Fruit fly (Drosophila melanogaster) whole organism, embryonic: ENCODE data around the gene CG7191.

Source experiments
- CG10543 ChIP-seq: fragments of 200-800 bp; sonication (Bioruptor generic); optimal IDR thresholded peaks from 3 replicates; lab custom pipeline; 2017; ENCODE audit warnings: missing biosample characterization, mild to moderate bottlenecking, missing genetic modification characterization, moderate library complexity
- CG10565 ChIP-seq: fragments of 200-800 bp; sonication (Bioruptor generic); optimal IDR thresholded peaks from 3 replicates; lab custom pipeline; 2016; ENCODE audit warnings: missing biosample characterization, mild to moderate bottlenecking, missing genetic modification characterization
- CG11456 ChIP-seq: fragments of 200-800 bp; sonication (Bioruptor generic); IDR thresholded peaks from 3 replicates; pipeline ENCODE4 v1.3.6; 2022; ENCODE audit warnings: missing biosample characterization, missing genetic modification characterization
- CG12236 ChIP-seq: fragments of 200-800 bp; sonication (Bioruptor generic); optimal IDR thresholded peaks from 2 replicates; lab custom pipeline; 2016; ENCODE audit warnings: missing biosample characterization, missing genetic modification characterization
- CG12769 ChIP-seq: fragments of 200-800 bp; sonication (Bioruptor generic); optimal IDR thresholded peaks from 2 replicates; lab custom pipeline; 2019; ENCODE audit warnings: missing biosample characterization, mild to moderate bottlenecking, missing genetic modification characterization, moderate library complexity
- CG17802 ChIP-seq: fragments of 200-800 bp; sonication (Bioruptor generic); optimal IDR thresholded peaks from 2 replicates; lab custom pipeline; 2018; ENCODE audit warnings: missing biosample characterization, mild to moderate bottlenecking, missing genetic modification characterization, moderate library complexity
- CG18262 ChIP-seq: fragments of 200-800 bp; optimal IDR thresholded peaks from 3 replicates; lab custom pipeline; 2019; ENCODE audit warnings: missing biosample characterization, mild to moderate bottlenecking, missing genetic modification characterization, moderate library complexity
- CG2120 ChIP-seq: fragments of 200-800 bp; sonication (Bioruptor generic); optimal IDR thresholded peaks from 3 replicates; lab custom pipeline; 2016; ENCODE audit warnings: missing biosample characterization, missing genetic modification characterization
- CG32767 ChIP-seq: fragments of 200-800 bp; sonication (Bioruptor generic); IDR thresholded peaks from 2 replicates; pipeline ENCODE4 v1.3.6; 2022; ENCODE audit warnings: missing biosample characterization, missing genetic modification characterization
- CG3407 ChIP-seq: fragments of 200-800 bp; sonication (Bioruptor generic); optimal IDR thresholded peaks from 2 replicates; lab custom pipeline; 2018; ENCODE audit warnings: missing biosample characterization, mild to moderate bottlenecking, missing genetic modification characterization
- CG34224 ChIP-seq: fragments of 200-800 bp; sonication (Bioruptor generic); IDR thresholded peaks from 3 replicates; pipeline ENCODE4 v1.3.6; 2022; ENCODE audit warnings: missing biosample characterization, missing genetic modification characterization; ENCODE audit not compliant: partially characterized antibody
- CG34422 ChIP-seq: fragments of 200-800 bp; sonication (Bioruptor generic); IDR thresholded peaks from 3 replicates; pipeline ENCODE4 v1.3.6; 2022; ENCODE audit warnings: missing biosample characterization, missing genetic modification characterization
- CG3726 ChIP-seq: fragments of 200-800 bp; sonication (Bioruptor generic); IDR thresholded peaks from 3 replicates; pipeline ENCODE4, ENCODE4 v1.3.6; 2022; ENCODE audit warnings: missing biosample characterization, missing genetic modification characterization
- CG3838 ChIP-seq: fragments of 200-800 bp; sonication (Bioruptor generic); optimal IDR thresholded peaks from 3 replicates; lab custom pipeline; 2016; ENCODE audit warnings: missing biosample characterization, missing genetic modification characterization
- CG3995 ChIP-seq: fragments of 200-800 bp; sonication (Bioruptor generic); optimal IDR thresholded peaks from 3 replicates; lab custom pipeline; 2016; ENCODE audit warnings: missing biosample characterization, missing genetic modification characterization
- CG4360 ChIP-seq: fragments of 200-800 bp; sonication (Bioruptor generic); IDR thresholded peaks from 2 replicates; pipeline ENCODE4 v1.3.6; 2022; ENCODE audit warnings: missing biosample characterization, missing genetic modification characterization
- CG4424 ChIP-seq: fragments of 200-800 bp; sonication (Bioruptor generic); optimal IDR thresholded peaks from 3 replicates; lab custom pipeline; 2016; ENCODE audit warnings: missing biosample characterization, missing genetic modification characterization
- CG4730 ChIP-seq: fragments of 200-800 bp; sonication (Bioruptor generic); IDR thresholded peaks from 2 replicates; pipeline ENCODE4 v1.3.6; 2022; ENCODE audit warnings: missing biosample characterization, missing genetic modification characterization
- CG4854 ChIP-seq: fragments of 200-800 bp; sonication (Bioruptor generic); optimal IDR thresholded peaks from 2 replicates; lab custom pipeline; 2016; ENCODE audit warnings: missing biosample characterization, missing genetic modification characterization, inconsistent platforms
- CG6689 ChIP-seq: fragments of 200-800 bp; sonication (Bioruptor generic); IDR thresholded peaks from 2 replicates; pipeline ENCODE4 v1.3.6; 2022; ENCODE audit warnings: missing biosample characterization, missing genetic modification characterization
- CG6854 ChIP-seq: fragments of 200-800 bp; sonication (Bioruptor generic); optimal IDR thresholded peaks from 3 replicates; lab custom pipeline; 2017; ENCODE audit warnings: missing biosample characterization, mild to moderate bottlenecking, missing genetic modification characterization
- CG7372 ChIP-seq: fragments of 200-800 bp; sonication (Bioruptor generic); IDR thresholded peaks from 2 replicates; pipeline ENCODE4 v1.3.6; 2022; ENCODE audit warnings: missing biosample characterization, missing genetic modification characterization
- CG8089 ChIP-seq: fragments of 200-800 bp; sonication (Bioruptor generic); optimal IDR thresholded peaks from 3 replicates; lab custom pipeline; 2016; ENCODE audit warnings: missing biosample characterization, missing genetic modification characterization
- CG8944 ChIP-seq: fragments of 200-800 bp; sonication (Bioruptor generic); optimal IDR thresholded peaks from 3 replicates; lab custom pipeline; 2016; ENCODE audit warnings: missing biosample characterization, missing genetic modification characterization
- CG9437 ChIP-seq: fragments of 200-800 bp; sonication (Bioruptor generic); optimal IDR thresholded peaks from 2 replicates; lab custom pipeline; 2018; ENCODE audit warnings: missing biosample characterization, mild to moderate bottlenecking, missing genetic modification characterization
- Dip3 ChIP-seq: fragments of 200-800 bp; sonication (Bioruptor generic); optimal IDR thresholded peaks from 3 replicates; lab custom pipeline; 2016; ENCODE audit warnings: missing biosample characterization, missing genetic modification characterization
- Drgx ChIP-seq: fragments of 200-800 bp; sonication (Bioruptor generic); IDR thresholded peaks from 2 replicates; pipeline ENCODE4 v1.3.6; 2022; ENCODE audit warnings: missing biosample characterization, missing genetic modification characterization
- H15 ChIP-seq: fragments of 200-800 bp; sonication (Bioruptor generic); IDR thresholded peaks from 3 replicates; pipeline ENCODE4 v1.3.6; 2022; ENCODE audit warnings: missing biosample characterization, missing genetic modification characterization
- H2.0 ChIP-seq: fragments of 200-800 bp; sonication (Bioruptor generic); IDR thresholded peaks from 2 replicates; pipeline ENCODE4 v1.3.6; 2022; ENCODE audit warnings: missing biosample characterization, missing genetic modification characterization
- NC2β ChIP-seq: fragments of 200-800 bp; sonication (Bioruptor generic); optimal IDR thresholded peaks from 2 replicates; lab custom pipeline; 2016; ENCODE audit warnings: missing biosample characterization, missing genetic modification characterization
- Nf-YA ChIP-seq: fragments of 200-800 bp; sonication (Bioruptor generic); IDR thresholded peaks from 2 replicates; pipeline ENCODE4 v1.3.6; 2022; ENCODE audit warnings: missing biosample characterization, missing genetic modification characterization
- Oaz ChIP-seq: fragments of 200-800 bp; sonication (Bioruptor generic); IDR thresholded peaks from 2 replicates; pipeline ENCODE4 v1.3.6; 2022; ENCODE audit warnings: missing biosample characterization, missing genetic modification characterization
- Ssrp ChIP-seq: fragments of 200-800 bp; sonication (Bioruptor generic); optimal IDR thresholded peaks from 2 replicates; lab custom pipeline; 2018; ENCODE audit warnings: missing biosample characterization, mild to moderate bottlenecking, missing genetic modification characterization, moderate library complexity
- Tbp ChIP-seq: fragments of >200 bp; optimal IDR thresholded peaks from 2 replicates; lab custom pipeline; 2018; ENCODE audit warnings: missing biosample characterization, missing genetic modification characterization
- Usf ChIP-seq: fragments of 200-800 bp; sonication (Bioruptor generic); optimal IDR thresholded peaks from 2 replicates; lab custom pipeline; 2017; ENCODE audit warnings: missing genotype, missing biosample characterization, missing genetic modification characterization
- aop ChIP-seq: fragments of 200-800 bp; sonication (Bioruptor generic); IDR thresholded peaks from 2 replicates; pipeline ENCODE4 v1.3.6; 2022; ENCODE audit warnings: missing biosample characterization, missing genetic modification characterization
- bcd ChIP-seq: fragments of 200-800 bp; sonication (Bioruptor generic); optimal IDR thresholded peaks from 2 replicates; lab custom pipeline; 2017; ENCODE audit warnings: missing biosample characterization, mild to moderate bottlenecking, missing genetic modification characterization
- corto ChIP-seq: fragments of 200-800 bp; sonication (Bioruptor generic); optimal IDR thresholded peaks from 2 replicates; lab custom pipeline; 2016; ENCODE audit warnings: missing biosample characterization, mild to moderate bottlenecking, missing genetic modification characterization, moderate library complexity
- croc ChIP-seq: fragments of 200-800 bp; sonication (Bioruptor generic); conservative IDR thresholded peaks from 3 replicates; pipeline ENCODE4 v1.3.6; 2022; ENCODE audit warnings: missing biosample characterization, missing genetic modification characterization
- en ChIP-seq: fragments of 200-800 bp; sonication (Bioruptor generic); optimal IDR thresholded peaks from 2 replicates; lab custom pipeline; 2016; ENCODE audit warnings: missing biosample characterization, missing genetic modification characterization
- gem ChIP-seq: fragments of 200-800 bp; sonication (Bioruptor generic); optimal IDR thresholded peaks from 2 replicates; lab custom pipeline; 2019; ENCODE audit warnings: missing biosample characterization, mild to moderate bottlenecking, missing genetic modification characterization, moderate library complexity
- grau ChIP-seq: fragments of 200-800 bp; optimal IDR thresholded peaks from 3 replicates; lab custom pipeline; 2019; ENCODE audit warnings: missing biosample characterization, mild to moderate bottlenecking, missing genetic modification characterization, moderate library complexity
- inv ChIP-seq: fragments of 200-800 bp; sonication (Bioruptor generic); IDR thresholded peaks from 2 replicates; pipeline ENCODE4 v1.3.6; 2022; ENCODE audit warnings: missing biosample characterization, missing genetic modification characterization; ENCODE audit not compliant: partially characterized antibody
- ken ChIP-seq: fragments of 200-800 bp; sonication (Bioruptor generic); IDR thresholded peaks from 3 replicates; pipeline ENCODE4 v1.3.6; 2022; ENCODE audit warnings: missing biosample characterization, missing genetic modification characterization
- prd ChIP-seq, 3 experiments: fragments of >200 bp in 2 of 3; fragments of 200-800 bp in 1 of 3; sonication (Bioruptor generic) in 1 of 3; optimal IDR thresholded peaks in 2 of 3; IDR thresholded peaks in 1 of 3; 2 replicates in 2 of 3; 3 replicates in 1 of 3; pipeline versions ENCODE4 v1.3.6 to Lab custom; 2017 to 2022; ENCODE audit warnings: missing biosample characterization in 1 of 3, missing genetic modification characterization in 1 of 3
- pros ChIP-seq: fragments of 200-800 bp; sonication (Bioruptor generic); optimal IDR thresholded peaks from 3 replicates; lab custom pipeline; 2019; ENCODE audit warnings: missing biosample characterization, mild to moderate bottlenecking, missing genetic modification characterization, moderate library complexity
- sisA ChIP-seq: fragments of 200-800 bp; sonication (Bioruptor generic); IDR thresholded peaks from 2 replicates; pipeline ENCODE4 v1.3.6; 2022; ENCODE audit warnings: missing biosample characterization, missing genetic modification characterization
- ssp ChIP-seq: fragments of 200-800 bp; sonication (Bioruptor generic); IDR thresholded peaks from 2 replicates; pipeline ENCODE4 v1.3.6; 2022; ENCODE audit warnings: missing biosample characterization, missing genetic modification characterization
- tna ChIP-seq: fragments of 200-800 bp; sonication (Bioruptor generic); IDR thresholded peaks from 2 replicates; pipeline ENCODE4 v1.3.6; 2022; ENCODE audit warnings: missing biosample characterization, missing genetic modification characterization; ENCODE audit not compliant: partially characterized antibody
- zen2 ChIP-seq: fragments of 200-800 bp; sonication (Bioruptor generic); IDR thresholded peaks from 3 replicates; pipeline ENCODE4 v1.3.6; 2022; ENCODE audit warnings: missing biosample characterization, missing genetic modification characterization; ENCODE audit not compliant: partially characterized antibody

Gene CG7191

DNA sequence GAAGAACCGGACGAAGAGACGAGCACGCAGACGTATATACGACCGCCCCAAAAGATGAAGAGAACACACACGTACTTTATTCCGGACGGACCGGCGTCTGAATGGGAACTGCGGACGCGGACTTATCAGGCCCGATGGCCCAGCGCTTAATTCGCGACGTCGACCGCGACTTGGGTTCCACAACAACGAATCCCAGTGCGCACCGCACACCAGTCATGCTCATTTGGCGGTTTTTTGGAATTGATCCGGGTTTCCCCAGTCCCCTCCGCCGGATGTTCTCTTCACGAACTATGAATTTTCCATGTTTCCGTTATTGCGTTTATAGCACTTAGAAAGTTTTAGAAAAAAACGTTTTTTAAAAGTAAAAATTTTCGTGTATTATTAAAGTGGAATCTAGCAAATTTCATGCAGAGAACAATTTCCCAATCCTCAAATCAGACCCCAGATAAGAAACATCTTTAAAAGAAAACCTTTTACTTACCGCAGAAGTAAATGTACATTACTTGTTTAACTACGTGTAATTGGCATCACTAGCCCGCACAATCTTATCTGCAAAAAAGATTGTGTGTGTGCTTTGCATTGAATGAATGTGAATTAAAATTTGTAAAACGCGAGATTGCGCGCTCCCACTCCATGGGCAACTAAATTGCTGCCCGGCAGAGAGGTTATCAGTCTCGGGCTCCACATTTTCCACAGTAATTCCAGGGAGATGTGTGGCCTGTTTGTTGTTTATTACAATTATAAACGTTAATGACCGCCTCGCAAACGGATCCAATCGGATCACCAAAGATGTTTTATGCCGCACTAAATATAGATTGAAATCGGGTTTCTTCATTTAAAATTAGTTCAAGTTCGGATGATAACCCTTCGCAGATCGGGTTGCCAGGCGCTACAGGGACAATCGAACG lies 23.3 kb downstream of the CG7191 start, which contains the start of gene CG7149 (continued):
- TF ChIP-seq CG3838, result no peak
- no peak for TF ChIP-seq Drgx (GFP tag; lab: Robert Waterston, UW)
- no peak for TF ChIP-seq ssp (GFP tag; lab: Robert Waterston, UW)
- no peak for TF ChIP-seq bcd (GFP tag; lab: Kevin White, UChicago)
- TF ChIP-seq Nf-YA, result no peak
- TF ChIP-seq CG34224, result no peak
- TF ChIP-seq inv, result no peak
- no peak for TF ChIP-seq en
- TF ChIP-seq gem, result peak; percentile 19
- no peak for TF ChIP-seq tna (GFP tag; lab: Robert Waterston, UW)
- no peak for TF ChIP-seq CG7372 (GFP tag; lab: Robert Waterston, UW)
- TF ChIP-seq corto (GFP tag; lab: Kevin White, UChicago), result no peak
- TF ChIP-seq NC2β (GFP tag; lab: Kevin White, UChicago), result no peak
- TF ChIP-seq CG8944, result no peak
- TF ChIP-seq CG11456 (GFP tag; lab: Robert Waterston, UW), result no peak
- no peak for TF ChIP-seq Usf (GFP tag; lab: Kevin White, UChicago)
- no peak for TF ChIP-seq CG3407 (GFP tag; lab: Kevin White, UChicago)
- no peak for TF ChIP-seq Oaz (GFP tag; lab: Robert Waterston, UW)
- TF ChIP-seq grau (tag; lab: Kevin White, UChicago), result peak; percentile 13
- TF ChIP-seq CG10565 (GFP tag; lab: Kevin White, UChicago), result no peak
- no peak for TF ChIP-seq CG6854
- no peak for TF ChIP-seq H15 (GFP tag; lab: Robert Waterston, UW)
- TF ChIP-seq pros, result no peak
- TF ChIP-seq ken, result peak; percentile 42; the same call in 1 of the 3 replicates
- no peak for TF ChIP-seq Ssrp
- peak; percentile 62 for TF ChIP-seq CG12769 (tag; lab: Kevin White, UChicago)
- TF ChIP-seq CG18262 (tag; lab: Kevin White, UChicago), result no peak
- TF ChIP-seq CG32767 (GFP tag; lab: Robert Waterston, UW), result no peak
- TF ChIP-seq aop (GFP tag; lab: Robert Waterston, UW), result no peak
- no peak for TF ChIP-seq CG3995 (GFP tag; lab: Kevin White, UChicago)
- TF ChIP-seq Dip3 (GFP tag; lab: Kevin White, UChicago), result no peak
- no peak for TF ChIP-seq CG6689 (GFP tag; lab: Robert Waterston, UW)
- TF ChIP-seq CG10543 (GFP tag; lab: Kevin White, UChicago), result peak; percentile 21
- no peak for TF ChIP-seq CG12236 (GFP tag; lab: Kevin White, UChicago)
- TF ChIP-seq CG34422 (GFP tag; lab: Robert Waterston, UW), result peak; percentile 56; the same call in 2 of the 3 replicates
- peak; percentile 53 for TF ChIP-seq CG2120 (GFP tag; lab: Kevin White, UChicago)
- no peak for TF ChIP-seq CG8089 (GFP tag; lab: Kevin White, UChicago)
- no peak for TF ChIP-seq zen2 (GFP tag; lab: Robert Waterston, UW)
- no peak for TF ChIP-seq CG4360 (GFP tag; lab: Robert Waterston, UW)
- no peak for TF ChIP-seq croc (GFP tag; lab: Robert Waterston, UW)
- peak; percentile 5 for TF ChIP-seq CG4424 (GFP tag; lab: Kevin White, UChicago)
- TF ChIP-seq sisA (GFP tag; lab: Robert Waterston, UW), result no peak
- no peak for TF ChIP-seq CG4730 (GFP tag; lab: Robert Waterston, UW)
- TF ChIP-seq CG9437 (GFP tag; lab: Kevin White, UChicago), result no peak
- TF ChIP-seq prd (optimal IDR thresholded peaks at IDR 0.05; lab: Kevin White, UChicago), result no peak
- TF ChIP-seq prd (GFP tag; IDR thresholded peaks at IDR 0.05; lab: Robert Waterston, UW), result no peak
- no peak for TF ChIP-seq H2.0 (GFP tag; lab: Robert Waterston, UW)
- TF ChIP-seq Tbp (GFP tag; lab: Kevin White, UChicago), result no peak
- no peak for TF ChIP-seq CG4854 (GFP tag; lab: Kevin White, UChicago)
- TF ChIP-seq CG17802 (tag; lab: Kevin White, UChicago), result no peak
- TF ChIP-seq CG3726 (GFP tag; lab: Robert Waterston, UW), result no peak
